Fruit fly (Drosophila melanogaster) S2 (cell line): ENCODE data around the gene Ace.

Experiments used
- CG8478 ChIP-seq: fragments of >200 bp; optimal IDR thresholded peaks from 2 replicates; lab custom pipeline; 2018
- CTCF ChIP-seq, 2 experiments: fragments of >200 bp; optimal IDR thresholded peaks; 2 replicates each; lab custom pipeline; 2018

Ace gene

DNA sequence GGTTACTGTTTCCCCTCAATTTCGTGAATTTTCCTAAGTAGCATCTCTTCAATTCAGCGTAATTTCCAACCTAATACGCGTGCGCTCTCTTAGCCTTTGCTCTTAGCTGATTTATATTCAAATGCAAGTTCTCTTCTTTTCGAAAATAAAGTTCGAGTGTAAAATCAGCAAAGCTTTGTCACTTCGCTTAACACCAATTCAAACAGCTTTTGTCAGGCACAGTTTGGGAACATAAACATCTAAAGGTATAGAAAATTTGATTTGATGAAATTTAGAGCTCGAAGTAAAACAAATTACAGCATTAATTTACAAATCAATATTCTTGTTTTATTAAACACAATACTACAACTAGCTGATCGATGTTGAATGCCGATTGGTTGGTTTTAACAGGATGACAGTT, 50.9 kb downstream of the Ace start:
- TF ChIP-seq CG8478 (no peak), CTCF (optimal IDR thresholded peaks at IDR 0.05; lab: Kevin White, UChicago) (no peak)

DNA sequence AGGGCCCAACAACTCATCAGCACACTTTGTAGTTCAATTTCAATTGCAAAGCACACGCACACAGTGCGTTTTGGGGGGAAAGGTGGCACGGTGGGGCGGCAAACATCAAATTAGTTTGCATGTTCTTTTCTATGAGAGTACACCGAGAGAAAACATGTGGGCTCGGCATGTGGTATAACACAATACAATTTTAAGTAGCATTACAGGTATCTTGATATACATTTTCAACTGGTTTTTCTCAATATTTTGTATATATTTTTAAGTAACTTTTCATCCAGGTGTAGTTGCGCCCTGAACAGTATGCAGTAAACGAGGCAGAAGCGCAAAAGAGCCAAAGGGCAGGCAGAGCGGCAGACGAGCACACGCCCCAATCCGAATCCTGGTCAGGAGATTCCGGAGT, 58.9 kb downstream of the Ace start:
- TF ChIP-seq CTCF (optimal IDR thresholded peaks at IDR 0.05; lab: Kevin White, UChicago) = no peak
- TF ChIP-seq CG8478 = no peak

DNA sequence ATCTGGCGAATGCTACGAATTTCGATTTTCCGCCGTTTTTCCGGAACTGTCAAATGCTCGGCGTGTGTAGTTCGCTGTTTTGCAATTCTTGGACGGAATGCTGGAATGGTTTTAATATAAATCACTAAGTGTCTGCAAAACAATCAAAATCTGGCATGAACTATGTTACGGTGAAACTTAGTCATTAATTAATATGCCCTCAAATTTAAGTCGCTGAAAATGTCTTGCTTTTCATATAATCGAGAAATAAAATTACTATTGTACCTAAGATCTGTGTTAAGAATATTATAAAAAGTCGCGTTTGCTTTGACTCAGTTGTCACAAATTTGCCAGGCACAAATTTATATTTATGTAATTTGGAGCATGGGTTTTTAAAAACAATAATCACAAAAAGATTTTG, 68.0 kb downstream of the Ace start, which contains the start of gene CG8141:
Gene CG8141, plus strand, starts transcription at position 301 of the 400 bp plus-strand sequence.
- TF ChIP-seq CG8478 = no peak
- TF ChIP-seq CTCF (optimal IDR thresholded peaks at IDR 0.05; lab: Kevin White, UChicago) = no peak

DNA sequence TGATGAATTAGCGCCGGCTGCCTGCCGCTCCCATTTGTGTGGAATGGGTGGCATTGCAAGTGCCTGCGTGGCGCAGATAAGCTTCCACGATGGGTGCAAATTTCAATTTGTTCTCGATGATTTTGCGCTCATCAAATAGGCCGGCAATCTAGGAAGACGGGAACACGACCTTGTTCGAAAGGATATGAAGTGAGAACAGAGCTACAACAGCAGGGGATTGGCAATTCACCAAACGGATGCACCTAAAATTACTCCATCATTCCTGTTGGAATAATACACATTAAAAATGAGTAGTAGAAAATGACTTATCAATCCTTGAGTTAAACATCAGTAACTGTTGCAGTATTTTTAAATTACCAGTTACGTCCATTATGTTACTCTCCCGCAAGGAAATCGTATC, 71.1 kb downstream of the Ace start, which contains the start of gene CG14380:
Gene CG14380, plus strand, starts transcription at position 301 of the 400 bp plus-strand sequence.
- no peak for TF ChIP-seq CG8478
- no peak for TF ChIP-seq CTCF (optimal IDR thresholded peaks at IDR 0.05; lab: Kevin White, UChicago)

DNA sequence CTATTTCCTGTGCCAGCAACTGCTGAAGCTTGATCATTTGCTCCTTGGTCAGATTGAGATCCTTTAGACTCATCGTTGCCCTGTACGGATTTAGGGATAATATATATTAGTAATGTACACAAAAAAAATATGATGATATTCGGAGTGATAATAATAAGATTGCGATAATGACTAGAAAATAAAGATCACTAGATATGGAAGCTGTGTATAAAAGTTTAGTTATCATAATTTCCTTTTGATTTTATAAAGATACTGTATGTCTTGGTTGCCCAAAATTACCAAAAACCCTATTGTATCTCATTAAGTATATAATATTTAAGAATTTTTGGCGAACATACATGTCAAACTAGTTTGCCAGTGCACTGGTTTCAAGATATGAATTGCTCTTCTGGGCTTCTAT, 72.9 kb downstream of the Ace start, which contains the start of gene CG8508:
Gene CG8508, minus strand, starts transcription at position 101 of the 400 bp plus-strand sequence.
- TF ChIP-seq CG8478 = no peak
- TF ChIP-seq CTCF (optimal IDR thresholded peaks at IDR 0.05; lab: Kevin White, UChicago) = no peak

DNA sequence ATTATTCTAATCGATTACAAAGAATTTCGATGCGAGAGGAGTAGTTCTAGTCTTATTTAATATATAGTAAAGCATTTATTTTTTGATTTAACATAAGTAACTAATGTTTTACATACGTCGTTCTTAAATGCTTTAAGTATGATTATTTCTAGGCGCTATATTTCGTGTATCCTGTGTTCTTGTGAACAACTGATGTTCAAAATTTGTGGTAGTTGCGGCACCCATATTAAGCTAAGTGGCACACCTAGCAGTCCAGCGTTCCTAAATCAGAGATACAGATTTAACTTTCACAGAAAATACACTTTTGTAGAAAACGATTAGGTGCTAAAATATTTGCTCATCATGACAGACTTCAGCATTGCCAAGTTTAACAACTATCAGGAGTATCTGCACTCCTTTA, 78.3 kb downstream of the Ace start, which contains the start of gene CG8138:
Gene CG8138, plus strand, starts transcription at position 301 of the 400 bp plus-strand sequence.
- no peak for TF ChIP-seq CG8478
- no peak for TF ChIP-seq CTCF (optimal IDR thresholded peaks at IDR 0.05; lab: Kevin White, UChicago)
